Worm (Caenorhabditis elegans): Measurements from ENCODE around the gene C54E10.11.

C54E10.11 gene

ce11 chrV:18810705-18811104 is 8.7 kb upstream of the C54E10.11 start, which contains the start of gene C54E10.3:
C54E10.3 (plus strand) TSS chrV:18811005.
- TF ChIP-seq ceh-82 (tag; optimal IDR thresholded peaks at IDR 0.05), result no peak
- no peak for TF ChIP-seq sup-37 (GFP tag; optimal IDR thresholded peaks at IDR 0.05)
- TF ChIP-seq dpl-1 (GFP tag; optimal IDR thresholded peaks at IDR 0.05), result no peak
- no peak for TF ChIP-seq efl-3 (GFP tag; optimal IDR thresholded peaks at IDR 0.05)
- no peak for TF ChIP-seq egl-13 (tag; optimal IDR thresholded peaks at IDR 0.05)
- no peak for TF ChIP-seq zag-1 (tag; optimal IDR thresholded peaks at IDR 0.05)
- no peak for TF ChIP-seq ztf-11 (tag; optimal IDR thresholded peaks at IDR 0.05)
- no peak for TF ChIP-seq sox-4 (tag; optimal IDR thresholded peaks at IDR 0.05)
- no peak for TF ChIP-seq nhr-237 (tag; optimal IDR thresholded peaks at IDR 0.05)
- no peak for TF ChIP-seq C04F5.9 (tag; optimal IDR thresholded peaks at IDR 0.05)

ce11 chrV:18808621-18809020 is 6.6 kb upstream of the C54E10.11 start, which contains the start of gene C54E10.6:
C54E10.6 (minus strand) TSS chrV:18808729.
- TF ChIP-seq lin-35 (GFP tag; optimal IDR thresholded peaks at IDR 0.05) (no peak), egl-27 (tag; optimal IDR thresholded peaks at IDR 0.05) (no peak), grh-1 (GFP tag; IDR thresholded peaks at IDR 0.05) (no peak), mep-1 (tag; optimal IDR thresholded peaks at IDR 0.05) (no peak), nhr-28 (tag; optimal IDR thresholded peaks at IDR 0.05) (no peak), rnt-1 (tag; optimal IDR thresholded peaks at IDR 0.05) (peak; percentile 60), lin-14 (GFP tag; optimal IDR thresholded peaks at IDR 0.05) (peak; percentile 46), elt-3 (tag; optimal IDR thresholded peaks at IDR 0.05) (no peak), mab-9 (GFP tag; IDR thresholded peaks at IDR 0.05) (no peak), tbx-2 (tag; optimal IDR thresholded peaks at IDR 0.05) (peak; percentile 18), unc-130 (tag; optimal IDR thresholded peaks at IDR 0.05) (no peak), swsn-7 (tag; optimal IDR thresholded peaks at IDR 0.05) (no peak), pax-3 (tag; optimal IDR thresholded peaks at IDR 0.05) (no peak), ces-1 (GFP tag; optimal IDR thresholded peaks at IDR 0.05) (no peak), unc-30 (tag; optimal IDR thresholded peaks at IDR 0.05) (no peak), tlp-1 (tag; optimal IDR thresholded peaks at IDR 0.05) (no peak), nhr-76 (tag; optimal IDR thresholded peaks at IDR 0.05) (no peak), unc-98 (GFP tag; IDR thresholded peaks at IDR 0.05) (no peak), nhr-47 (tag; optimal IDR thresholded peaks at IDR 0.05) (peak; percentile 9), nhr-237 (tag; optimal IDR thresholded peaks at IDR 0.05) (no peak), skn-1 (tag; optimal IDR thresholded peaks at IDR 0.05) (no peak), ceh-88 (GFP tag; IDR thresholded peaks at IDR 0.05) (no peak), ztf-4 (tag; optimal IDR thresholded peaks at IDR 0.05) (no peak), efl-3 (GFP tag; optimal IDR thresholded peaks at IDR 0.05) (no peak), nhr-19 (GFP tag; conservative IDR thresholded peaks at IDR 0.05) (0 out of 2 replicates have a peak, but pooled peaks have one; percentile 11), lin-15B (tag; optimal IDR thresholded peaks at IDR 0.05) (no peak), aha-1 (tag; optimal IDR thresholded peaks at IDR 0.05) (no peak), ceh-82 (tag; optimal IDR thresholded peaks at IDR 0.05) (no peak), unc-62 (GFP tag; optimal IDR thresholded peaks at IDR 0.05) (no peak), nhr-11 (tag; optimal IDR thresholded peaks at IDR 0.05) (no peak), efl-1 (optimal IDR thresholded peaks at IDR 0.05) (peak in 1 of 2 experiments; percentile 5), efl-1 (GFP tag; optimal IDR thresholded peaks at IDR 0.05 in 1 of 2) (no peak), snu-23 (GFP tag; optimal IDR thresholded peaks at IDR 0.05) (peak; percentile 16), nhr-71 (tag; optimal IDR thresholded peaks at IDR 0.05) (no peak), hpl-2 (GFP tag; optimal IDR thresholded peaks at IDR 0.05) (no peak), hlh-4 (tag; optimal IDR thresholded peaks at IDR 0.05) (no peak), nhr-90 (tag; optimal IDR thresholded peaks at IDR 0.05; ENCODE audit: poor library complexity) (no peak), vab-15 (tag; optimal IDR thresholded peaks at IDR 0.05) (no peak), C16A3.4 (tag; optimal IDR thresholded peaks at IDR 0.05) (no peak), ztf-11 (tag; optimal IDR thresholded peaks at IDR 0.05) (peak in 1 of 2 experiments; percentile 23), lir-3 (tag; optimal IDR thresholded peaks at IDR 0.05; ENCODE audit: poor library complexity) (no peak), lin-13 (GFP tag; optimal IDR thresholded peaks at IDR 0.05) (no peak), hlh-17 (GFP tag; optimal IDR thresholded peaks at IDR 0.05; ENCODE audit: borderline replicate concordance) (no peak), jun-1 (tag; optimal IDR thresholded peaks at IDR 0.05) (no peak), C34B4.2 (tag; optimal IDR thresholded peaks at IDR 0.05) (no peak)

All from whole organism, L1 larva.